Worm (Caenorhabditis elegans) whole organism, mixed stage, embryonic: ENCODE measurements around the gene ZK250.2.
"Not testable (repeated sequence)": the region's sequence is repeated elsewhere in the genome, so short reads cannot be mapped to it uniquely, and the experiment has no call there.

Experiments used
- M03D4.4 ChIP-seq: sonication (generic microtip); optimal IDR thresholded peaks from 2 replicates; lab custom pipeline; 2017; ENCODE audit warnings: mild to moderate bottlenecking, missing genetic modification characterization, missing compliant biosample characterization
- bed-3 ChIP-seq: fragments of 200-800 bp; sonication (Bioruptor generic); optimal IDR thresholded peaks from 3 replicates; lab custom pipeline; 2018; ENCODE audit warnings: mild to moderate bottlenecking, missing genetic modification characterization, moderate library complexity, missing compliant biosample characterization
- blmp-1 ChIP-seq: fragments of 150-350 bp; optimal IDR thresholded peaks from 2 replicates; lab custom pipeline; 2014; ENCODE audit warnings: missing biosample characterization, missing genetic modification characterization
- ceh-39 ChIP-seq: fragments of 150-350 bp; optimal IDR thresholded peaks from 2 replicates; lab custom pipeline; 2014; ENCODE audit warnings: missing biosample characterization, missing genetic modification characterization
- ceh-43 ChIP-seq: fragments of 200-800 bp; sonication (Bioruptor generic); optimal IDR thresholded peaks from 2 replicates; lab custom pipeline; 2018; ENCODE audit warnings: mild to moderate bottlenecking, missing genetic modification characterization, moderate library complexity, missing compliant biosample characterization
- ceh-83 ChIP-seq: fragments of 200-800 bp; sonication (Bioruptor generic); optimal IDR thresholded peaks from 2 replicates; lab custom pipeline; 2018; ENCODE audit warnings: mild to moderate bottlenecking, missing genetic modification characterization, missing compliant biosample characterization
- ces-1 ChIP-seq: fragments of 150-350 bp; optimal IDR thresholded peaks from 2 replicates; lab custom pipeline; 2014; ENCODE audit warnings: missing biosample characterization, missing genetic modification reagents, missing genetic modification characterization
- cnd-1 ChIP-seq: fragments of 200-800 bp; sonication (Bioruptor generic); optimal IDR thresholded peaks from 2 replicates; lab custom pipeline; 2018; ENCODE audit warnings: mild to moderate bottlenecking, missing genetic modification characterization, missing compliant biosample characterization
- drap-1 ChIP-seq: fragments of 200-800 bp; sonication (Bioruptor generic); optimal IDR thresholded peaks from 3 replicates; lab custom pipeline; 2018; ENCODE audit warnings: mild to moderate bottlenecking, missing genetic modification characterization, missing compliant biosample characterization
- elt-1 ChIP-seq: sonication (generic microtip); optimal IDR thresholded peaks from 2 replicates; lab custom pipeline; 2017; ENCODE audit warnings: missing genetic modification characterization, mild to moderate bottlenecking, missing compliant biosample characterization, antibody characterized with exemption, moderate library complexity, borderline replicate concordance; ENCODE audit not compliant: insufficient read depth
- elt-3 ChIP-seq: fragments of 150-350 bp; optimal IDR thresholded peaks from 2 replicates; lab custom pipeline; 2014; ENCODE audit warnings: missing biosample characterization, missing genetic modification characterization
- flh-1 ChIP-seq: fragments of 200-800 bp; sonication (Bioruptor generic); optimal IDR thresholded peaks from 2 replicates; lab custom pipeline; 2018; ENCODE audit warnings: mild to moderate bottlenecking, missing genetic modification characterization, moderate library complexity, missing compliant biosample characterization
- ham-2 ChIP-seq: fragments of 200-800 bp; sonication (Bioruptor generic); optimal IDR thresholded peaks from 2 replicates; lab custom pipeline; 2018; ENCODE audit warnings: mild to moderate bottlenecking, missing genetic modification characterization, missing compliant biosample characterization
- hlh-1 ChIP-seq: fragments of 150-350 bp; optimal IDR thresholded peaks from 2 replicates; lab custom pipeline; 2014; ENCODE audit warnings: missing biosample characterization, missing genetic modification reagents, missing genetic modification characterization
- lin-13 ChIP-seq: fragments of 150-350 bp; optimal IDR thresholded peaks from 2 replicates; lab custom pipeline; 2014; ENCODE audit warnings: missing biosample characterization, missing genetic modification characterization
- lin-32 ChIP-seq: fragments of 200-800 bp; sonication (Bioruptor generic); optimal IDR thresholded peaks from 2 replicates; lab custom pipeline; 2018; ENCODE audit warnings: mild to moderate bottlenecking, missing genetic modification characterization, missing compliant biosample characterization
- lsy-2 ChIP-seq: fragments of 150-350 bp; optimal IDR thresholded peaks from 2 replicates; lab custom pipeline; 2014; ENCODE audit warnings: missing biosample characterization, missing genetic modification characterization
- mab-5 ChIP-seq: fragments of 150-350 bp; optimal IDR thresholded peaks from 2 replicates; lab custom pipeline; 2014; ENCODE audit warnings: missing biosample characterization, missing genetic modification characterization
- mep-1 ChIP-seq: fragments of 150-350 bp; optimal IDR thresholded peaks from 2 replicates; lab custom pipeline; 2017; ENCODE audit warnings: missing biosample characterization, missing genetic modification reagents, missing genetic modification characterization, inconsistent platforms
- mls-2 ChIP-seq: sonication (generic microtip); optimal IDR thresholded peaks from 2 replicates; lab custom pipeline; 2016; ENCODE audit warnings: mild to moderate bottlenecking, missing genetic modification characterization, moderate library complexity, missing compliant biosample characterization
- nhr-12 ChIP-seq: fragments of 150-350 bp; optimal IDR thresholded peaks from 2 replicates; lab custom pipeline; 2014; ENCODE audit warnings: missing biosample characterization, missing genetic modification characterization
- nhr-237 ChIP-seq: fragments of 150-350 bp; optimal IDR thresholded peaks from 2 replicates; lab custom pipeline; 2014; ENCODE audit warnings: missing biosample characterization, missing genetic modification characterization
- nhr-28 ChIP-seq: fragments of 150-350 bp; optimal IDR thresholded peaks from 2 replicates; lab custom pipeline; 2014; ENCODE audit warnings: missing biosample characterization, missing genetic modification characterization
- nhr-76 ChIP-seq: sonication (generic microtip); optimal IDR thresholded peaks from 2 replicates; lab custom pipeline; 2017; ENCODE audit warnings: missing biosample characterization, missing genetic modification characterization
- pha-4 ChIP-seq: fragments of 150-350 bp; optimal IDR thresholded peaks from 2 replicates; lab custom pipeline; 2018; ENCODE audit warnings: missing biosample characterization, missing genetic modification reagents, missing genetic modification characterization
- sem-2 ChIP-seq: fragments of 200-800 bp; sonication (Bioruptor generic); optimal IDR thresholded peaks from 2 replicates; lab custom pipeline; 2018; ENCODE audit warnings: mild to moderate bottlenecking, missing genetic modification characterization, missing compliant biosample characterization
- snpc-4 ChIP-seq: fragments of 150-350 bp; optimal IDR thresholded peaks from 2 replicates; lab custom pipeline; 2014; ENCODE audit warnings: missing biosample characterization, missing genetic modification characterization
- sptf-1 ChIP-seq: sonication (generic microtip); optimal IDR thresholded peaks from 2 replicates; lab custom pipeline; 2017; ENCODE audit warnings: mild to moderate bottlenecking, missing genetic modification characterization, moderate library complexity, missing compliant biosample characterization
- unc-120 ChIP-seq: sonication (generic microtip); optimal IDR thresholded peaks from 2 replicates; lab custom pipeline; 2017; ENCODE audit warnings: missing genetic modification characterization, missing compliant biosample characterization; ENCODE audit not compliant: poor library complexity, severe bottlenecking
- unc-39 ChIP-seq: fragments of 150-350 bp; optimal IDR thresholded peaks from 2 replicates; lab custom pipeline; 2014; ENCODE audit warnings: missing biosample characterization, missing genetic modification characterization
- unc-62 ChIP-seq: fragments of 150-350 bp; optimal IDR thresholded peaks from 2 replicates; lab custom pipeline; 2014; ENCODE audit warnings: missing biosample characterization, missing genetic modification reagents, missing genetic modification characterization
- zip-8 ChIP-seq: fragments of 150-350 bp; optimal IDR thresholded peaks from 2 replicates; lab custom pipeline; 2014; ENCODE audit warnings: missing biosample characterization, missing genetic modification characterization
- ztf-11 ChIP-seq: fragments of 150-350 bp; optimal IDR thresholded peaks from 2 replicates; lab custom pipeline; 2014; ENCODE audit warnings: missing biosample characterization, missing genetic modification characterization

Gene ZK250.2

ce11 chrII:1948393-1948792, at the start of gene ZK250.2:
Gene ZK250.2 (plus strand): TSS chrII:1948693.
- not testable (repeated sequence) for TF ChIP-seq unc-120 (tag; lab: Kevin White, UChicago); flh-1 (GFP tag; lab: Kevin White, UChicago); pha-4 (tag; lab: Kevin White, UChicago)

ce11 chrII:1899934-1900333, 48.6 kb upstream of the ZK250.2 start, which contains the start of gene math-24:
Gene math-24 (plus strand): TSS chrII:1900234.
- TF ChIP-seq nhr-237 (tag; lab: Kevin White, UChicago), result no peak
- TF ChIP-seq unc-62 (GFP tag; lab: Kevin White, UChicago), result no peak
- TF ChIP-seq sptf-1 (tag; lab: Kevin White, UChicago), result no peak
- TF ChIP-seq nhr-28 (tag; lab: Kevin White, UChicago), result no peak
- no peak for TF ChIP-seq elt-1 (tag; lab: Kevin White, UChicago)
- TF ChIP-seq unc-39, result no peak
- no peak for TF ChIP-seq drap-1 (GFP tag; lab: Kevin White, UChicago)
- TF ChIP-seq cnd-1 (tag; lab: Kevin White, UChicago), result no peak
- TF ChIP-seq flh-1 (GFP tag; lab: Kevin White, UChicago), result no peak
- no peak for TF ChIP-seq ceh-43
- no peak for TF ChIP-seq ztf-11 (tag; lab: Kevin White, UChicago)
- no peak for TF ChIP-seq elt-3 (tag; lab: Kevin White, UChicago)
- no peak for TF ChIP-seq nhr-76 (tag; lab: Kevin White, UChicago)

- TF ChIP-seq mep-1 (tag; lab: Kevin White, UChicago) (no peak), ztf-11 (tag; lab: Kevin White, UChicago) (no peak), sem-2 (no peak), lin-32 (GFP tag; lab: Kevin White, UChicago) (no peak), unc-39 (no peak), lsy-2 (no peak), nhr-76 (tag; lab: Kevin White, UChicago) (no peak), flh-1 (GFP tag; lab: Kevin White, UChicago) (no peak), M03D4.4 (tag; lab: Kevin White, UChicago) (no peak), zip-8 (tag; lab: Kevin White, UChicago) (no peak), blmp-1 (tag; lab: Kevin White, UChicago) (no peak), unc-120 (tag; lab: Kevin White, UChicago) (no peak), mls-2 (tag; lab: Kevin White, UChicago) (no peak), nhr-12 (tag; lab: Kevin White, UChicago) (no peak), hlh-1 (tag; lab: Kevin White, UChicago) (no peak), ham-2 (GFP tag; lab: Kevin White, UChicago) (no peak), sptf-1 (tag; lab: Kevin White, UChicago) (no peak), ceh-39 (tag; lab: Kevin White, UChicago) (no peak), mab-5 (tag; lab: Kevin White, UChicago) (no peak), lin-13 (tag; lab: Kevin White, UChicago) (no peak)
- TF ChIP-seq, all 35 proteins: peak for 0
These were observed 46.5 kb upstream of the ZK250.2 start, which contains the start of gene math-23 for ce11 chrII:1901981-1902380. Gene math-23 (plus strand): TSS chrII:1902281.

- TF ChIP-seq pha-4 (tag; lab: Kevin White, UChicago) (no peak), blmp-1 (tag; lab: Kevin White, UChicago) (no peak), mep-1 (tag; lab: Kevin White, UChicago) (no peak), ztf-11 (tag; lab: Kevin White, UChicago) (no peak), ceh-83 (no peak), snpc-4 (tag; lab: Kevin White, UChicago) (no peak), ham-2 (GFP tag; lab: Kevin White, UChicago) (no peak), elt-1 (tag; lab: Kevin White, UChicago) (no peak), bed-3 (GFP tag; lab: Kevin White, UChicago) (no peak), mls-2 (tag; lab: Kevin White, UChicago) (no peak), nhr-12 (tag; lab: Kevin White, UChicago) (no peak), ces-1 (GFP tag; lab: Kevin White, UChicago) (no peak), flh-1 (GFP tag; lab: Kevin White, UChicago) (no peak), sptf-1 (tag; lab: Kevin White, UChicago) (no peak), lin-32 (GFP tag; lab: Kevin White, UChicago) (no peak), lsy-2 (no peak)
These were observed 43.4 kb upstream of the ZK250.2 start, which contains the start of gene math-22 for ce11 chrII:1905104-1905503. Gene math-22 (plus strand): TSS chrII:1905404.
